Fruit fly (Drosophila melanogaster) whole organism, prepupa: ENCODE results near the gene Or85f.

ENCODE experiments used
- CG10631 ChIP-seq: fragments of 200-800 bp; sonication (Bioruptor generic); optimal IDR thresholded peaks from 2 replicates; lab custom pipeline; 2016; ENCODE audit warnings: missing biosample characterization, missing genetic modification characterization
- CG10669 ChIP-seq: fragments of 200-800 bp; sonication (Bioruptor generic); optimal IDR thresholded peaks from 3 replicates; lab custom pipeline; 2018; ENCODE audit warnings: missing biosample characterization, mild to moderate bottlenecking, missing genetic modification characterization, moderate library complexity
- CG11294 ChIP-seq: fragments of 200-800 bp; sonication (Bioruptor generic); IDR thresholded peaks from 2 replicates; pipeline ENCODE4 v1.3.6; 2022; ENCODE audit warnings: missing biosample characterization, missing genetic modification characterization
- CG11762 ChIP-seq: fragments of 200-800 bp; sonication (Bioruptor generic); optimal IDR thresholded peaks from 3 replicates; lab custom pipeline; 2016; ENCODE audit warnings: missing biosample characterization, missing genetic modification characterization; ENCODE audit not compliant: insufficient read depth
- CG11902 ChIP-seq: fragments of 200-800 bp; sonication (Bioruptor generic); optimal IDR thresholded peaks from 3 replicates; lab custom pipeline; 2016; ENCODE audit warnings: missing biosample characterization, missing genetic modification characterization
- CG15336 ChIP-seq: fragments of 200-800 bp; sonication (Bioruptor generic); IDR thresholded peaks from 2 replicates; pipeline ENCODE4 v1.3.6; 2022; ENCODE audit warnings: missing biosample characterization, missing genetic modification characterization
- CG16779 ChIP-seq: fragments of 200-800 bp; sonication (Bioruptor generic); optimal IDR thresholded peaks from 3 replicates; lab custom pipeline; 2017; ENCODE audit warnings: missing biosample characterization, mild to moderate bottlenecking, missing genetic modification characterization
- CG3032 ChIP-seq: fragments of 200-800 bp; optimal IDR thresholded peaks from 2 replicates; lab custom pipeline; 2019; ENCODE audit warnings: missing biosample characterization, mild to moderate bottlenecking, missing genetic modification characterization, moderate library complexity
- CG31627 ChIP-seq: fragments of 200-800 bp; sonication (Bioruptor generic); optimal IDR thresholded peaks from 3 replicates; lab custom pipeline; 2016; ENCODE audit warnings: missing biosample characterization, missing genetic modification characterization
- CG32006 ChIP-seq: fragments of 200-800 bp; sonication (Bioruptor generic); optimal IDR thresholded peaks from 3 replicates; lab custom pipeline; 2017; ENCODE audit warnings: missing biosample characterization, mild to moderate bottlenecking, missing genetic modification characterization
- CG34406 ChIP-seq: fragments of 200-800 bp; sonication (Bioruptor generic); optimal IDR thresholded peaks from 3 replicates; lab custom pipeline; 2016; ENCODE audit warnings: missing biosample characterization, missing genetic modification characterization
- CG4318 ChIP-seq: fragments of 200-800 bp; sonication (Bioruptor generic); optimal IDR thresholded peaks from 3 replicates; lab custom pipeline; 2017; ENCODE audit warnings: missing biosample characterization, mild to moderate bottlenecking, missing genetic modification characterization
- CG6163 ChIP-seq: fragments of 200-800 bp; sonication (Bioruptor generic); IDR thresholded peaks from 3 replicates; pipeline ENCODE4 v1.3.6; 2022; ENCODE audit warnings: missing biosample characterization, missing genetic modification characterization
- CG6792 ChIP-seq: fragments of 200-800 bp; sonication (Bioruptor generic); optimal IDR thresholded peaks from 3 replicates; lab custom pipeline; 2016; ENCODE audit warnings: missing biosample characterization, missing genetic modification characterization
- CG6854 ChIP-seq: fragments of 200-800 bp; sonication (Bioruptor generic); optimal IDR thresholded peaks from 2 replicates; lab custom pipeline; 2017; ENCODE audit warnings: missing biosample characterization, mild to moderate bottlenecking, missing genetic modification characterization
- CG7368 ChIP-seq: fragments of 200-800 bp; sonication (Bioruptor generic); optimal IDR thresholded peaks from 3 replicates; lab custom pipeline; 2016; ENCODE audit warnings: missing biosample characterization, missing genetic modification characterization
- CG8319 ChIP-seq: fragments of 200-800 bp; sonication (Bioruptor generic); optimal IDR thresholded peaks from 3 replicates; lab custom pipeline; 2016; ENCODE audit warnings: missing biosample characterization, missing genetic modification characterization
- Eip75B ChIP-seq: fragments of 200-800 bp; sonication (Bioruptor generic); optimal IDR thresholded peaks from 3 replicates; lab custom pipeline; 2016; ENCODE audit warnings: missing biosample characterization, missing genetic modification characterization
- Eip78C ChIP-seq: fragments of 200-800 bp; sonication (Bioruptor generic); peaks from one replicate; lab custom pipeline; 2016; ENCODE audit warnings: missing biosample characterization, missing genetic modification characterization
- Eip93F ChIP-seq: fragments of 200-800 bp; sonication (Bioruptor generic); optimal IDR thresholded peaks from 2 replicates; lab custom pipeline; 2016; ENCODE audit warnings: missing biosample characterization, mild to moderate bottlenecking, missing genetic modification characterization
- Ets21C ChIP-seq: fragments of 200-800 bp; sonication (Bioruptor generic); optimal IDR thresholded peaks from 3 replicates; lab custom pipeline; 2016; ENCODE audit warnings: missing biosample characterization, missing genetic modification characterization
- Gug ChIP-seq: fragments of 200-800 bp; sonication (Bioruptor generic); IDR thresholded peaks from 2 replicates; pipeline ENCODE4 v1.3.6; 2022; ENCODE audit warnings: missing biosample characterization, missing genetic modification characterization
- Hr38 ChIP-seq: sonication (Bioruptor generic); optimal IDR thresholded peaks from 2 replicates; lab custom pipeline; 2016; ENCODE audit warnings: missing biosample characterization, missing genetic modification characterization
- Hr4 ChIP-seq: fragments of 200-800 bp; sonication (Bioruptor generic); optimal IDR thresholded peaks from 3 replicates; lab custom pipeline; 2016; ENCODE audit warnings: missing biosample characterization, missing genetic modification characterization
- Lpt ChIP-seq: fragments of 200-800 bp; sonication (Bioruptor generic); optimal IDR thresholded peaks from 3 replicates; lab custom pipeline; 2016; ENCODE audit warnings: missing biosample characterization, missing genetic modification characterization
- Sox102F ChIP-seq: fragments of 200-800 bp; sonication (Bioruptor generic); optimal IDR thresholded peaks from 2 replicates; lab custom pipeline; 2016; ENCODE audit warnings: missing biosample characterization, mild to moderate bottlenecking, missing genetic modification characterization
- Sox14 ChIP-seq: fragments of 200-800 bp; sonication (Bioruptor generic); optimal IDR thresholded peaks from 3 replicates; lab custom pipeline; 2016; ENCODE audit warnings: missing biosample characterization, missing genetic modification characterization
- Sox15 ChIP-seq: fragments of 200-800 bp; sonication (Bioruptor generic); optimal IDR thresholded peaks from 3 replicates; lab custom pipeline; 2016; ENCODE audit warnings: missing biosample characterization, missing genetic modification characterization
- acj6 ChIP-seq: fragments of 200-800 bp; sonication (Bioruptor generic); optimal IDR thresholded peaks from 3 replicates; lab custom pipeline; 2016; ENCODE audit warnings: missing biosample characterization, missing genetic modification characterization
- cyc ChIP-seq: fragments of 200-800 bp; sonication (Bioruptor generic); optimal IDR thresholded peaks from 3 replicates; lab custom pipeline; 2016; ENCODE audit warnings: missing biosample characterization, missing genetic modification characterization
- dsx ChIP-seq: fragments of 200-800 bp; optimal IDR thresholded peaks from 3 replicates; lab custom pipeline; 2019; ENCODE audit warnings: missing biosample characterization, mild to moderate bottlenecking, missing genetic modification characterization, moderate library complexity; ENCODE audit not compliant: poor library complexity, severe bottlenecking
- eg ChIP-seq: fragments of 200-800 bp; sonication (Bioruptor generic); IDR thresholded peaks from 3 replicates; pipeline ENCODE4 v1.3.6; 2022; ENCODE audit warnings: missing biosample characterization, missing genetic modification characterization
- esn ChIP-seq: fragments of 200-800 bp; sonication (Bioruptor generic); optimal IDR thresholded peaks from 2 replicates; lab custom pipeline; 2016; ENCODE audit warnings: missing biosample characterization, mild to moderate bottlenecking, missing genetic modification characterization, moderate library complexity
- lz ChIP-seq: fragments of 200-800 bp; sonication (Bioruptor generic); optimal IDR thresholded peaks from 3 replicates; lab custom pipeline; 2016; ENCODE audit warnings: missing biosample characterization, missing genetic modification characterization
- salr ChIP-seq, 2 experiments: fragments of 200-800 bp; sonication (Bioruptor generic); optimal IDR thresholded peaks; 3 replicates each; lab custom pipeline; 2016 to 2018; ENCODE audit warnings: missing biosample characterization in 2 of 2, missing genetic modification characterization in 2 of 2, mild to moderate bottlenecking in 1 of 2
- ss ChIP-seq, 2 experiments: fragments of 200-800 bp; sonication (Bioruptor generic); optimal IDR thresholded peaks; 2 replicates in 1 of 2; 3 replicates in 1 of 2; lab custom pipeline; 2017 to 2018; ENCODE audit warnings: mild to moderate bottlenecking in 2 of 2, missing biosample characterization in 2 of 2, missing genetic modification characterization in 2 of 2, moderate library complexity in 1 of 2
- topi ChIP-seq: fragments of 200-800 bp; sonication (Bioruptor generic); optimal IDR thresholded peaks from 3 replicates; lab custom pipeline; 2016; ENCODE audit warnings: missing biosample characterization, missing genetic modification characterization
- vri ChIP-seq: fragments of 200-800 bp; sonication (Bioruptor generic); optimal IDR thresholded peaks from 3 replicates; lab custom pipeline; 2016; ENCODE audit warnings: missing biosample characterization, mild to moderate bottlenecking, missing genetic modification characterization

The Or85f gene

DNA sequence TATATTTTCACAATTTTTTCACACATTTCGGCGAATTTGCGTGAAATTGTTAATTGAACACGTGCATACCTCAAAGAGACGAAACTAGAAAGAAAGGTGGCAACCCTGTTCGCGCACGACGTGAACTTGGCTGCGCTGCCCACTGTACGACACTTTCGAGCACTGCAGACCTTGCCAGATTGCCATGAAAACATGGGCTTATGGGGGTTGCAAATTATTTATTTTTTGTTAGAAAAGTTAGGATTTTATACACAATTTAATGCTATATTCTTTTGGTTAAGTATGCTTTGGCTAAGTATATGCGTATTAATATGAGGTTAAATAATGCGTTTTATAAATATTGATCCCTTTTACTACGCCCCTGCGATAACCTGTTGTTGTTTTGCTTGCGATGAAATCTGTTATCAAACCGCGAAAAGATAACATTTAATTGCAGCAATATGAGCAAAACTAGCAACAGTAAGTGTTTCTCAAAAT, 3.2 kb downstream of the Or85f start, which contains the start of the genes RpL34b and CG8132 (continued):
- TF ChIP-seq CG7368 (GFP tag; lab: Kevin White, UChicago) = peak; percentile 83
- peak; percentile 94 for TF ChIP-seq acj6
- TF ChIP-seq Eip75B (GFP tag; lab: Kevin White, UChicago) = peak; percentile 96
- TF ChIP-seq CG10631 = peak; percentile 95
- peak; percentile 71 for TF ChIP-seq CG16779 (tag; lab: Kevin White, UChicago)
- TF ChIP-seq Ets21C (GFP tag; lab: Kevin White, UChicago) = peak; percentile 93
- TF ChIP-seq CG6163 (GFP tag; lab: Robert Waterston, UW) = peak; percentile 91
- peak; percentile 88 for TF ChIP-seq CG6854
- peak; percentile 95 for TF ChIP-seq cyc (GFP tag; lab: Kevin White, UChicago)
- TF ChIP-seq CG4318 (GFP tag; lab: Kevin White, UChicago) = no peak
- peak; percentile 92 for TF ChIP-seq CG6792 (GFP tag; lab: Kevin White, UChicago)
- peak; percentile 89 for TF ChIP-seq CG32006
- TF ChIP-seq esn = peak; percentile 96
- peak; percentile 96 for TF ChIP-seq Eip78C (GFP tag; lab: Kevin White, UChicago)
- TF ChIP-seq Hr4 (GFP tag; lab: Kevin White, UChicago) = peak; percentile 91

DNA sequence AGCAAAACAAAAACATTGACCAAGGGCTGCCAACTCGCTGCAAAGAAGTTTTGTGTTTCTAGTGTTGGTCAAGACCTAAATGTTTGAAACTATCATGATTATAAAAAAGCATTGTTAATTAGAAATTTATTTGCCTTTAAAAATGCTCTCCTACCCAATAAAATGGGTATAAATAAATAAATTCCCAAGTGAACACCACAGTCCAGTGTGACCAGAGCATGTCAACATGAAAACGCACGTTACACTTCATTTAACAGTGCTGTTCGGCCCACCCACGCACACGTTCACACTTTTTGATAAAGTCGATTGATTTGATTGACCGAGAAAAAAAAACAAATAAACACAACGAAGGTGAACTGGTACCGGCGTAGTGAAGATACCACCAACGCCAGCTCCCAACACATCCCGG, 6.1 kb downstream of the Or85f start, which contains the start of the genes CG9356, BBIP1 and CG8135:
Gene CG9356, minus strand, starts transcription at position 166 of the 409 bp plus-strand sequence.
Gene BBIP1, plus strand, starts transcription at position 282 of the 409 bp plus-strand sequence.
Gene CG8135, plus strand, starts transcription at position 282 of the 409 bp plus-strand sequence.
- peak; percentile 43; the same call in 1 of the 2 replicates for TF ChIP-seq CG15336 (GFP tag; lab: Robert Waterston, UW)
- peak; percentile 54 for TF ChIP-seq CG11762 (GFP tag; lab: Kevin White, UChicago)
- TF ChIP-seq CG31627 (GFP tag; lab: Kevin White, UChicago) = peak; percentile 78
- TF ChIP-seq vri = no peak
- TF ChIP-seq Gug = peak; percentile 52
- no peak for TF ChIP-seq Eip93F (GFP tag; lab: Kevin White, UChicago)
- TF ChIP-seq topi = peak; percentile 68
- TF ChIP-seq esn = peak; percentile 85
- TF ChIP-seq Sox15 = peak; percentile 33
- TF ChIP-seq dsx = no peak
- no peak for TF ChIP-seq CG4318 (GFP tag; lab: Kevin White, UChicago)
- TF ChIP-seq Eip78C (GFP tag; lab: Kevin White, UChicago) = peak; percentile 91
- TF ChIP-seq cyc (GFP tag; lab: Kevin White, UChicago) = peak; percentile 82
- 0 out of 2 replicates have a peak, but pooled peaks have one; percentile 17 for TF ChIP-seq CG11294 (GFP tag; lab: Robert Waterston, UW)
- no peak for TF ChIP-seq Hr38 (GFP tag; lab: Kevin White, UChicago)
- TF ChIP-seq Lpt (GFP tag; lab: Kevin White, UChicago) = peak; percentile 3
- no peak for TF ChIP-seq eg (GFP tag; lab: Robert Waterston, UW)
- TF ChIP-seq CG34406 (GFP tag; lab: Kevin White, UChicago) = peak; percentile 28
- peak; percentile 53 for TF ChIP-seq CG8319 (GFP tag; lab: Kevin White, UChicago)
- TF ChIP-seq CG10669 (GFP tag; lab: Kevin White, UChicago) = no peak
- no peak for TF ChIP-seq Sox102F (GFP tag; lab: Kevin White, UChicago)
- peak; percentile 14 for TF ChIP-seq CG11902 (GFP tag; lab: Kevin White, UChicago)
- TF ChIP-seq CG6163 (GFP tag; lab: Robert Waterston, UW) = peak; percentile 61; the same call in 2 of the 3 replicates
- no peak for TF ChIP-seq Eip75B (GFP tag; lab: Kevin White, UChicago)
- TF ChIP-seq CG3032 (tag; lab: Kevin White, UChicago) = peak; percentile 44
- TF ChIP-seq lz (GFP tag; lab: Kevin White, UChicago) = peak; percentile 79
- peak; percentile 85 for TF ChIP-seq Sox14 (GFP tag; lab: Kevin White, UChicago)
- no peak for TF ChIP-seq CG7368 (GFP tag; lab: Kevin White, UChicago)
- TF ChIP-seq acj6 = peak; percentile 74
- no peak for TF ChIP-seq salr (GFP tag; optimal IDR thresholded peaks at IDR 0.05; lab: Kevin White, UChicago)
- TF ChIP-seq ss (GFP tag; optimal IDR thresholded peaks at IDR 0.05; lab: Kevin White, UChicago) = no peak
